Fruit fly (Drosophila melanogaster): ENCODE measurements around the gene Tsp29Fa.
A peak's percentile ranks its signal among the peaks of the same experiment; 100 is the strongest.

Gene Tsp29Fa

dm6 chr2L:8958046-8958497 lies 24.3 kb downstream of the Tsp29Fa start:
- TF ChIP-seq EcR (GFP tag; optimal IDR thresholded peaks at IDR 0.05) (no peak), CG12605 (GFP tag; IDR thresholded peaks at IDR 0.05) (peak; percentile 96), CG17806 (tag; optimal IDR thresholded peaks at IDR 0.05) (peak; percentile 85), Pif1B (GFP tag; optimal IDR thresholded peaks at IDR 0.05) (peak; percentile 68), Snoo (tag; optimal IDR thresholded peaks at IDR 0.05) (peak; percentile 88), fd96Ca (GFP tag; IDR thresholded peaks at IDR 0.05) (peak; percentile 65; the same call in 1 of the 3 replicates), CG32121 (GFP tag; IDR thresholded peaks at IDR 0.05) (peak; percentile 97), CG15710 (tag; optimal IDR thresholded peaks at IDR 0.05) (peak; percentile 81), CG8301 (tag; optimal IDR thresholded peaks at IDR 0.05) (peak; percentile 86), CG10348 (GFP tag; IDR thresholded peaks at IDR 0.05) (peak; percentile 84), CG4496 (GFP tag; IDR thresholded peaks at IDR 0.05) (peak; percentile 97), CG34367 (tag; optimal IDR thresholded peaks at IDR 0.05) (peak; percentile 74), CG9948 (tag; optimal IDR thresholded peaks at IDR 0.05) (peak; percentile 82), CG8159 (tag; optimal IDR thresholded peaks at IDR 0.05) (peak; percentile 85), Pif1A (GFP tag; optimal IDR thresholded peaks at IDR 0.05) (peak; percentile 86), rn (GFP tag; IDR thresholded peaks at IDR 0.05) (peak; percentile 93), CG13204 (GFP tag; optimal IDR thresholded peaks at IDR 0.05) (no peak), gl (tag; optimal IDR thresholded peaks at IDR 0.05) (peak; percentile 46), CG14655 (GFP tag; optimal IDR thresholded peaks at IDR 0.05) (peak; percentile 86), D1 (tag; optimal IDR thresholded peaks at IDR 0.05) (peak; percentile 75), Ets98B (GFP tag; IDR thresholded peaks at IDR 0.05) (peak; percentile 95)

dm6 chr2L:8959001-8959461 lies 25.3 kb downstream of the Tsp29Fa start, which contains the start of gene CG31886:
CG31886 (minus strand) TSS chr2L:8959051.
- TF ChIP-seq CG14655 (GFP tag; optimal IDR thresholded peaks at IDR 0.05) (peak; percentile 72), Pif1A (GFP tag; optimal IDR thresholded peaks at IDR 0.05) (peak; percentile 35), CG9948 (tag; optimal IDR thresholded peaks at IDR 0.05) (no peak), Pif1B (GFP tag; optimal IDR thresholded peaks at IDR 0.05) (peak; percentile 27), fd96Ca (GFP tag; IDR thresholded peaks at IDR 0.05) (peak; percentile 72)

dm6 chr2L:8962254-8962653 lies 28.5 kb downstream of the Tsp29Fa start, which contains the start of the genes CG9525 and CG32985:
CG9525 (minus strand) TSS chr2L:8962354.
CG32985 (plus strand) TSS chr2L:8962533.
- TF ChIP-seq Pif1B (GFP tag; optimal IDR thresholded peaks at IDR 0.05) (no peak), CG32121 (GFP tag; IDR thresholded peaks at IDR 0.05) (no peak), EcR (GFP tag; optimal IDR thresholded peaks at IDR 0.05) (no peak), Snoo (tag; optimal IDR thresholded peaks at IDR 0.05) (no peak), CG15710 (tag; optimal IDR thresholded peaks at IDR 0.05) (no peak), CG17806 (tag; optimal IDR thresholded peaks at IDR 0.05) (no peak)

dm6 chr2L:8964657-8965056 lies 30.9 kb downstream of the Tsp29Fa start, which contains the start of gene CG32984:
CG32984 (plus strand) TSS chr2L:8964957.
- TF ChIP-seq rn (GFP tag; IDR thresholded peaks at IDR 0.05) (no peak), Pif1B (GFP tag; optimal IDR thresholded peaks at IDR 0.05) (no peak), CG4496 (GFP tag; IDR thresholded peaks at IDR 0.05) (no peak), gl (tag; optimal IDR thresholded peaks at IDR 0.05) (no peak), D1 (tag; optimal IDR thresholded peaks at IDR 0.05) (no peak), EcR (GFP tag; optimal IDR thresholded peaks at IDR 0.05) (no peak), CG17806 (tag; optimal IDR thresholded peaks at IDR 0.05) (no peak), CG32121 (GFP tag; IDR thresholded peaks at IDR 0.05) (no peak), CG34367 (tag; optimal IDR thresholded peaks at IDR 0.05) (no peak), CG14655 (GFP tag; optimal IDR thresholded peaks at IDR 0.05) (no peak), CG9948 (tag; optimal IDR thresholded peaks at IDR 0.05) (no peak), CG10348 (GFP tag; IDR thresholded peaks at IDR 0.05) (no peak), CG8159 (tag; optimal IDR thresholded peaks at IDR 0.05) (no peak), Pif1A (GFP tag; optimal IDR thresholded peaks at IDR 0.05) (no peak), CG13204 (GFP tag; optimal IDR thresholded peaks at IDR 0.05) (no peak), CG8301 (tag; optimal IDR thresholded peaks at IDR 0.05) (no peak), CG15710 (tag; optimal IDR thresholded peaks at IDR 0.05) (no peak), Snoo (tag; optimal IDR thresholded peaks at IDR 0.05) (no peak), CG12605 (GFP tag; IDR thresholded peaks at IDR 0.05) (no peak), fd96Ca (GFP tag; IDR thresholded peaks at IDR 0.05) (no peak)

dm6 chr2L:8967235-8967634 lies 33.5 kb downstream of the Tsp29Fa start, which contains the start of gene CG18088:
CG18088 (plus strand) TSS chr2L:8967535.
- TF ChIP-seq CG9948 (tag; optimal IDR thresholded peaks at IDR 0.05): no peak
- no peak for TF ChIP-seq CG4496 (GFP tag; IDR thresholded peaks at IDR 0.05)
- no peak for TF ChIP-seq CG15710 (tag; optimal IDR thresholded peaks at IDR 0.05)
- TF ChIP-seq Pif1A (GFP tag; optimal IDR thresholded peaks at IDR 0.05): no peak
- TF ChIP-seq fd96Ca (GFP tag; IDR thresholded peaks at IDR 0.05): no peak
- TF ChIP-seq CG17806 (tag; optimal IDR thresholded peaks at IDR 0.05): no peak
- no peak for TF ChIP-seq CG13204 (GFP tag; optimal IDR thresholded peaks at IDR 0.05)
- no peak for TF ChIP-seq rn (GFP tag; IDR thresholded peaks at IDR 0.05)
- TF ChIP-seq CG12605 (GFP tag; IDR thresholded peaks at IDR 0.05): no peak
- no peak for TF ChIP-seq Pif1B (GFP tag; optimal IDR thresholded peaks at IDR 0.05)

dm6 chr2L:8972905-8973304 lies 39.1 kb downstream of the Tsp29Fa start:
- TF ChIP-seq CG32121 (GFP tag; IDR thresholded peaks at IDR 0.05) (no peak), EcR (GFP tag; optimal IDR thresholded peaks at IDR 0.05) (no peak), CG4496 (GFP tag; IDR thresholded peaks at IDR 0.05) (no peak), CG12605 (GFP tag; IDR thresholded peaks at IDR 0.05) (no peak), CG8159 (tag; optimal IDR thresholded peaks at IDR 0.05) (no peak), D1 (tag; optimal IDR thresholded peaks at IDR 0.05) (no peak), Ets98B (GFP tag; IDR thresholded peaks at IDR 0.05) (no peak), CG8301 (tag; optimal IDR thresholded peaks at IDR 0.05) (no peak)
